Worm (Caenorhabditis elegans) whole organism, late embryonic: ENCODE results near the gene srd-19.

Experiments used
- ceh-24 ChIP-seq: sonication (generic microtip); optimal IDR thresholded peaks from 2 replicates; lab custom pipeline; 2016; ENCODE audit warnings: mild to moderate bottlenecking, missing genetic modification characterization, missing compliant biosample characterization
- hlh-15 ChIP-seq: sonication (generic microtip); optimal IDR thresholded peaks from 2 replicates; lab custom pipeline; 2016; ENCODE audit warnings: missing genetic modification characterization, missing compliant biosample characterization
- pha-4 ChIP-seq: fragments of 150-350 bp; optimal IDR thresholded peaks from 2 replicates; lab custom pipeline; 2018; ENCODE audit warnings: missing biosample characterization, missing genetic modification reagents, missing genetic modification characterization
- pros-1 ChIP-seq: fragments of 150-350 bp; optimal IDR thresholded peaks from 2 replicates; lab custom pipeline; 2014; ENCODE audit warnings: missing biosample characterization, missing genetic modification reagents, missing genetic modification characterization

ce11 chrV:13394968-13395367 lies 33.6 kb downstream of the srd-19 start:
- TF ChIP-seq pha-4 (tag; lab: Kevin White, UChicago) = no peak
- no peak for TF ChIP-seq hlh-15 (tag; lab: Kevin White, UChicago)
- TF ChIP-seq pros-1 = no peak
- no peak for TF ChIP-seq ceh-24 (tag; lab: Kevin White, UChicago)
